Worm (Caenorhabditis elegans) whole organism, L4/young adult: ENCODE results near the gene nspc-10.

Source experiments
- W03F9.2 ChIP-seq: fragments of 150-350 bp; optimal IDR thresholded peaks from 2 replicates; lab custom pipeline; 2014; ENCODE audit warnings: missing biosample characterization, missing genetic modification characterization
- dao-5 ChIP-seq: sonication (generic microtip); optimal IDR thresholded peaks from 2 replicates; lab custom pipeline; 2016; ENCODE audit warnings: missing genotype, missing genetic modification characterization, moderate library complexity, missing compliant biosample characterization
- him-1 ChIP-seq: sonication (generic microtip); optimal IDR thresholded peaks from 2 replicates; lab custom pipeline; 2016; ENCODE audit warnings: missing genotype, missing genetic modification reagents, missing genetic modification characterization, missing compliant biosample characterization

DNA sequence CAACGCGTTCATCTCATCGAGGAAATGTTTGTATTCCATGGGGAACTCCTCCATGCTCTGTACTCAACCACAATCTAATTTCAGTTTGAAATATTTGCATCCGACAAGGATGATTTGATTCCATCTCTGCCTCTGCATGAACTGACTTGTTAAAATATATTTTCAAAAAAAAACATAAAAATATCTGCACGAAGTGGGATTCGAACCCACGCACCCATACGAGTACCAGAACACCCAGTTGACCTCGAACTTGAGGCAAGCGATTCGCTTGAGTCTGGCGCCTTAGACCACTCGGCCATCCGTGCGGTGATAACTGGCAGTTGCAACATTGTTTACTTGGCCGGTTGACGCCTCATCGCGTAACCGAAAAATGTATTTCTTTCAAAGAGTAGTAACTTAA lies 4.4 kb downstream of the nspc-10 start:
- TF ChIP-seq him-1 (tag; lab: Kevin White, UChicago) (no peak), W03F9.2 (tag; lab: Kevin White, UChicago) (peak; percentile 28), dao-5 (tag; lab: Kevin White, UChicago) (peak; percentile 51)
